Worm (Caenorhabditis elegans): ENCODE measurements around the gene C24H11.2.

DNA sequence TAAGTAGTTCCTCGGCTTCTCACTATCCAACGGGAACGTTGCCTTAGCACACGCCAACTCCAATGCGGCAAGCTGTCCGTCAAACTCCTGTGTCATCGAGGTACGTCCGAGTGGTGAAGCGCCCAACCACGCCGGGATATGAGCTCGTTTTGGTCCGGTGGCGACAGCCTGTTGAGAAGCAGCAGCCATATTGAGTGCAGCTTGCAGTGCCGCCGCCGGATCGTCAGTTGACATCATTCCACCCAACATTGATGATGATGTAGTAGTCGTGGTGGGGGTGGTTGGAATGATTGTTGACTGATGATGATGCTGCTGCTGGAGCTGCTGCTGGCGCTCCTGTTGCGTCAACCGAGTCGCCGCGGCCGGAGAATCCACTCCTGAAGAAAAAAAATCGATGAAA lies 41.3 kb upstream of the C24H11.2 start:
- no peak for TF ChIP-seq ztf-11 (tag; optimal IDR thresholded peaks at IDR 0.05)
- TF ChIP-seq blmp-1 (tag; optimal IDR thresholded peaks at IDR 0.05), result no peak
- TF ChIP-seq lsy-2 (tag; optimal IDR thresholded peaks at IDR 0.05), result no peak

Data from whole organism, mixed stage, embryonic.